Fruit fly (Drosophila melanogaster) whole organism, embryonic: Measurements from ENCODE around the gene CG3119.

Experiments
- Awh ChIP-seq: fragments of 200-800 bp; sonication (Bioruptor generic); IDR thresholded peaks from 2 replicates; pipeline ENCODE4, ENCODE4 v1.3.6; 2022; ENCODE audit warnings: missing biosample characterization, missing genetic modification characterization
- Bgb ChIP-seq: fragments of 200-800 bp; sonication (Bioruptor generic); IDR thresholded peaks from 2 replicates; pipeline ENCODE4 v1.3.6; 2022; ENCODE audit warnings: missing biosample characterization, missing genetic modification characterization; ENCODE audit not compliant: partially characterized antibody
- CG10209 ChIP-seq: fragments of 200-800 bp; sonication (Bioruptor generic); optimal IDR thresholded peaks from 3 replicates; lab custom pipeline; 2017; ENCODE audit warnings: missing biosample characterization, mild to moderate bottlenecking, missing genetic modification characterization, missing genetic modification reagents
- CG10366 ChIP-seq: fragments of 200-800 bp; sonication (Bioruptor generic); IDR thresholded peaks from 2 replicates; pipeline ENCODE4 v1.3.6; 2022; ENCODE audit warnings: missing biosample characterization, missing genetic modification characterization
- CG10431 ChIP-seq: fragments of 200-800 bp; sonication (Bioruptor generic); optimal IDR thresholded peaks from 3 replicates; lab custom pipeline; 2018; ENCODE audit warnings: missing biosample characterization, mild to moderate bottlenecking, missing genetic modification characterization
- CG10543 ChIP-seq: fragments of 200-800 bp; sonication (Bioruptor generic); optimal IDR thresholded peaks from 3 replicates; lab custom pipeline; 2017; ENCODE audit warnings: missing biosample characterization, mild to moderate bottlenecking, missing genetic modification characterization, moderate library complexity
- CG13287 ChIP-seq: fragments of 200-800 bp; sonication (Bioruptor generic); IDR thresholded peaks from 2 replicates; pipeline ENCODE4 v1.3.6; 2022; ENCODE audit warnings: missing biosample characterization, missing genetic modification characterization; ENCODE audit not compliant: partially characterized antibody
- CG15269 ChIP-seq: fragments of 200-800 bp; sonication (Bioruptor generic); optimal IDR thresholded peaks from 2 replicates; lab custom pipeline; 2018; ENCODE audit warnings: missing biosample characterization, mild to moderate bottlenecking, missing genetic modification characterization, moderate library complexity
- CG1602 ChIP-seq: fragments of 200-800 bp; sonication (Bioruptor generic); optimal IDR thresholded peaks from 3 replicates; lab custom pipeline; 2016; ENCODE audit warnings: missing biosample characterization, missing genetic modification characterization
- CG2120 ChIP-seq: fragments of 200-800 bp; sonication (Bioruptor generic); optimal IDR thresholded peaks from 3 replicates; lab custom pipeline; 2016; ENCODE audit warnings: missing biosample characterization, missing genetic modification characterization
- CG30403 ChIP-seq: fragments of 200-800 bp; sonication (Bioruptor generic); optimal IDR thresholded peaks from 3 replicates; lab custom pipeline; 2016; ENCODE audit warnings: missing biosample characterization, missing genetic modification characterization
- CG3163 ChIP-seq: fragments of 200-800 bp; sonication (Bioruptor generic); optimal IDR thresholded peaks from 3 replicates; lab custom pipeline; 2016; ENCODE audit warnings: missing biosample characterization, missing genetic modification characterization
- CG34422 ChIP-seq: fragments of 200-800 bp; sonication (Bioruptor generic); IDR thresholded peaks from 3 replicates; pipeline ENCODE4 v1.3.6; 2022; ENCODE audit warnings: missing biosample characterization, missing genetic modification characterization
- CG3995 ChIP-seq: fragments of 200-800 bp; sonication (Bioruptor generic); optimal IDR thresholded peaks from 3 replicates; lab custom pipeline; 2016; ENCODE audit warnings: missing biosample characterization, missing genetic modification characterization
- CG5180 ChIP-seq: fragments of 200-800 bp; sonication (Bioruptor generic); optimal IDR thresholded peaks from 3 replicates; lab custom pipeline; 2017; ENCODE audit warnings: missing biosample characterization, missing genetic modification characterization, mild to moderate bottlenecking, moderate library complexity, missing genetic modification reagents
- CG6254 ChIP-seq: fragments of 200-800 bp; sonication (Bioruptor generic); optimal IDR thresholded peaks from 3 replicates; lab custom pipeline; 2017; ENCODE audit warnings: mild to moderate bottlenecking, missing biosample characterization, missing genetic modification reagents, missing genetic modification characterization
- CG6683 ChIP-seq: fragments of 200-800 bp; sonication (Bioruptor generic); optimal IDR thresholded peaks from 2 replicates; lab custom pipeline; 2017; ENCODE audit warnings: missing biosample characterization, mild to moderate bottlenecking, missing genetic modification characterization, missing genetic modification reagents
- CG6854 ChIP-seq: fragments of 200-800 bp; sonication (Bioruptor generic); optimal IDR thresholded peaks from 3 replicates; lab custom pipeline; 2017; ENCODE audit warnings: missing biosample characterization, mild to moderate bottlenecking, missing genetic modification characterization
- CG7839 ChIP-seq: fragments of 200-800 bp; sonication (Bioruptor generic); optimal IDR thresholded peaks from 3 replicates; lab custom pipeline; 2018; ENCODE audit warnings: missing biosample characterization, mild to moderate bottlenecking, missing genetic modification characterization, moderate library complexity
- CG8089 ChIP-seq: fragments of 200-800 bp; sonication (Bioruptor generic); optimal IDR thresholded peaks from 3 replicates; lab custom pipeline; 2016; ENCODE audit warnings: missing biosample characterization, missing genetic modification characterization
- CG8290 ChIP-seq, 3 experiments: fragments of 200-800 bp; sonication (Bioruptor generic); optimal IDR thresholded peaks; 2 replicates each; lab custom pipeline; 2016 to 2019; ENCODE audit warnings: missing biosample characterization in 3 of 3, missing genetic modification characterization in 3 of 3, mild to moderate bottlenecking in 2 of 3, moderate library complexity in 1 of 3
- CG8765 ChIP-seq: fragments of 200-800 bp; sonication (Bioruptor generic); IDR thresholded peaks from 2 replicates; pipeline ENCODE4 v1.3.6; 2022; ENCODE audit warnings: missing biosample characterization, missing genetic modification characterization
- CkIIα-i1 ChIP-seq: fragments of 200-800 bp; sonication (Bioruptor generic); IDR thresholded peaks from 2 replicates; pipeline ENCODE4 v1.3.6; 2022; ENCODE audit warnings: missing biosample characterization, missing genetic modification characterization
- CoRest ChIP-seq: fragments of 200-800 bp; sonication (Bioruptor generic); optimal IDR thresholded peaks from 3 replicates; lab custom pipeline; 2018; ENCODE audit warnings: missing biosample characterization, mild to moderate bottlenecking, missing genetic modification characterization, moderate library complexity
- D ChIP-seq, 2 experiments: fragments of 200-800 bp in 1 of 2; fragments of >200 bp in 1 of 2; sonication (Bioruptor generic) in 1 of 2; optimal IDR thresholded peaks; 2 replicates in 1 of 2; 3 replicates in 1 of 2; lab custom pipeline; 2017; ENCODE audit warnings: mild to moderate bottlenecking in 1 of 2, missing biosample characterization in 1 of 2, missing genetic modification characterization in 1 of 2, missing genetic modification reagents in 1 of 2
- D19B ChIP-seq: fragments of 200-800 bp; sonication (Bioruptor generic); optimal IDR thresholded peaks from 2 replicates; lab custom pipeline; 2017; ENCODE audit warnings: missing biosample characterization, mild to moderate bottlenecking, missing genetic modification characterization
- Dip3 ChIP-seq: fragments of 200-800 bp; sonication (Bioruptor generic); optimal IDR thresholded peaks from 3 replicates; lab custom pipeline; 2016; ENCODE audit warnings: missing biosample characterization, missing genetic modification characterization
- HLH3B ChIP-seq: fragments of 200-800 bp; sonication (Bioruptor generic); IDR thresholded peaks from 2 replicates; pipeline ENCODE4 v1.3.6; 2022; ENCODE audit warnings: missing biosample characterization, missing genetic modification characterization
- HLH54F ChIP-seq: fragments of 200-800 bp; sonication (Bioruptor generic); optimal IDR thresholded peaks from 3 replicates; lab custom pipeline; 2016; ENCODE audit warnings: missing biosample characterization, missing genetic modification characterization
- Hr3 ChIP-seq: fragments of 200-800 bp; sonication (Bioruptor generic); optimal IDR thresholded peaks from 3 replicates; lab custom pipeline; 2016; ENCODE audit warnings: missing biosample characterization, missing genetic modification characterization
- Jarid2 ChIP-seq: fragments of 200-800 bp; sonication (Bioruptor generic); optimal IDR thresholded peaks from 3 replicates; lab custom pipeline; 2017; ENCODE audit warnings: mild to moderate bottlenecking, missing biosample characterization, missing genetic modification reagents, missing genetic modification characterization
- Med ChIP-seq: fragments of 200-800 bp; sonication (Bioruptor generic); peaks from one replicate; lab custom pipeline; 2016; ENCODE audit warnings: missing biosample characterization, missing genetic modification characterization, mild to moderate bottlenecking, inconsistent platforms, moderate library complexity
- NC2α ChIP-seq: fragments of 200-800 bp; sonication (Bioruptor generic); optimal IDR thresholded peaks from 2 replicates; lab custom pipeline; 2016; ENCODE audit warnings: missing biosample characterization, missing genetic modification characterization
- NfI ChIP-seq: fragments of 200-800 bp; sonication (Bioruptor generic); optimal IDR thresholded peaks from 3 replicates; lab custom pipeline; 2018; ENCODE audit warnings: missing biosample characterization, mild to moderate bottlenecking, missing genetic modification characterization, moderate library complexity
- PHDP ChIP-seq: fragments of 200-800 bp; sonication (Bioruptor generic); optimal IDR thresholded peaks from 3 replicates; lab custom pipeline; 2018; ENCODE audit warnings: missing biosample characterization, mild to moderate bottlenecking, missing genetic modification characterization, moderate library complexity
- Sox100B ChIP-seq: fragments of 200-800 bp; sonication (Bioruptor generic); optimal IDR thresholded peaks from 3 replicates; lab custom pipeline; 2018; ENCODE audit warnings: missing biosample characterization, mild to moderate bottlenecking, missing genetic modification characterization
- Vsx1 ChIP-seq: fragments of 200-800 bp; sonication (Bioruptor generic); optimal IDR thresholded peaks from 2 replicates; lab custom pipeline; 2017; ENCODE audit warnings: missing biosample characterization, mild to moderate bottlenecking, missing genetic modification characterization, missing genetic modification reagents
- chn ChIP-seq: fragments of 200-800 bp; sonication (Bioruptor generic); optimal IDR thresholded peaks from 2 replicates; lab custom pipeline; 2016; ENCODE audit warnings: missing biosample characterization, missing genetic modification characterization
- fru ChIP-seq: fragments of >200 bp; optimal IDR thresholded peaks from 2 replicates; lab custom pipeline; 2017
- ftz-f1 ChIP-seq: fragments of 200-800 bp; sonication (Bioruptor generic); optimal IDR thresholded peaks from 2 replicates; lab custom pipeline; 2016; ENCODE audit warnings: missing biosample characterization, missing genetic modification characterization
- fu2 ChIP-seq: fragments of 200-800 bp; sonication (Bioruptor generic); optimal IDR thresholded peaks from 2 replicates; lab custom pipeline; 2016; ENCODE audit warnings: missing biosample characterization, missing genetic modification characterization
- h ChIP-seq: fragments of >200 bp; optimal IDR thresholded peaks from 2 replicates; lab custom pipeline; 2017
- jing ChIP-seq: fragments of 200-800 bp; sonication (Bioruptor generic); optimal IDR thresholded peaks from 2 replicates; lab custom pipeline; 2018; ENCODE audit warnings: missing biosample characterization, mild to moderate bottlenecking, missing genetic modification characterization
- luna ChIP-seq: fragments of 200-800 bp; sonication (Bioruptor generic); optimal IDR thresholded peaks from 2 replicates; lab custom pipeline; 2016; ENCODE audit warnings: missing biosample characterization, missing genetic modification characterization
- nmo ChIP-seq: fragments of 200-800 bp; sonication (Bioruptor generic); optimal IDR thresholded peaks from 2 replicates; lab custom pipeline; 2018; ENCODE audit warnings: missing biosample characterization, mild to moderate bottlenecking, missing genetic modification characterization, moderate library complexity
- odd ChIP-seq: fragments of 200-800 bp; sonication (Bioruptor generic); optimal IDR thresholded peaks from 2 replicates; lab custom pipeline; 2017; ENCODE audit warnings: missing biosample characterization, mild to moderate bottlenecking, missing genetic modification characterization
- sim ChIP-seq: fragments of 200-800 bp; sonication (Bioruptor generic); IDR thresholded peaks from 2 replicates; pipeline ENCODE4 v1.3.6; 2022; ENCODE audit warnings: missing biosample characterization, missing genetic modification characterization
- slou ChIP-seq: fragments of 200-800 bp; sonication (Bioruptor generic); optimal IDR thresholded peaks from 3 replicates; lab custom pipeline; 2016; ENCODE audit warnings: missing biosample characterization, missing genetic modification characterization
- sr ChIP-seq: fragments of 200-800 bp; sonication (Bioruptor generic); IDR thresholded peaks from 3 replicates; pipeline ENCODE4 v1.3.6; 2022; ENCODE audit warnings: missing biosample characterization, missing genetic modification characterization
- z ChIP-seq: fragments of 200-800 bp; sonication (Bioruptor generic); IDR thresholded peaks from 3 replicates; pipeline ENCODE4 v1.3.6; 2022; ENCODE audit warnings: missing biosample characterization, missing genetic modification characterization

Gene CG3119

dm6 chr2L:2855204-2855768, 17.7 kb upstream of the CG3119 start (continued):
- TF ChIP-seq CG6254 (GFP tag; lab: Kevin White, UChicago) (no peak), sr (GFP tag; lab: Robert Waterston, UW) (0 out of 3 replicates have a peak, but pooled peaks have one; percentile 3), z (GFP tag; lab: Robert Waterston, UW) (0 out of 3 replicates have a peak, but pooled peaks have one; percentile 39), Awh (GFP tag; lab: Robert Waterston, UW) (no peak), HLH3B (no peak), CG10209 (GFP tag; lab: Kevin White, UChicago) (no peak), Med (GFP tag; lab: Kevin White, UChicago) (peak; percentile 16), ftz-f1 (GFP tag; lab: Kevin White, UChicago) (peak; percentile 71), CG3995 (GFP tag; lab: Kevin White, UChicago) (no peak), CkIIα-i1 (GFP tag; lab: Robert Waterston, UW) (no peak), slou (GFP tag; lab: Kevin White, UChicago) (no peak), CG6683 (no peak), Jarid2 (peak; percentile 59), CG8290 (GFP tag; optimal IDR thresholded peaks at IDR 0.05; lab: Kevin White, UChicago) (no peak), CG8290 (tag; optimal IDR thresholded peaks at IDR 0.05; lab: Kevin White, UChicago) (peak in 1 of 2 experiments; percentile 55), CG10366 (no peak), fu2 (no peak), CG15269 (tag; lab: Kevin White, UChicago) (no peak), CG13287 (GFP tag; lab: Robert Waterston, UW) (peak; percentile 5; the same call in 1 of the 2 replicates), CoRest (tag; lab: Kevin White, UChicago) (no peak), luna (GFP tag; lab: Kevin White, UChicago) (no peak), odd (no peak), CG5180 (GFP tag; lab: Kevin White, UChicago) (peak; percentile 50), chn (peak; percentile 0), nmo (GFP tag; lab: Kevin White, UChicago) (no peak), PHDP (tag; lab: Kevin White, UChicago) (no peak), NC2α (GFP tag; lab: Kevin White, UChicago) (no peak), CG6854 (GFP tag; lab: Kevin White, UChicago) (no peak), CG3163 (GFP tag; lab: Kevin White, UChicago) (no peak), NfI (GFP tag; lab: Kevin White, UChicago) (peak; percentile 2), CG34422 (peak; percentile 16; the same call in 1 of the 3 replicates), CG1602 (GFP tag; lab: Kevin White, UChicago) (no peak), Vsx1 (GFP tag; lab: Kevin White, UChicago) (no peak), CG8089 (GFP tag; lab: Kevin White, UChicago) (no peak), h (lab: Kevin White, UChicago) (no peak), CG10543 (GFP tag; lab: Kevin White, UChicago) (no peak), HLH54F (GFP tag; lab: Kevin White, UChicago) (no peak), Sox100B (GFP tag; lab: Kevin White, UChicago) (no peak), Dip3 (no peak), CG7839 (tag; lab: Kevin White, UChicago) (no peak), Bgb (GFP tag; lab: Robert Waterston, UW) (peak; percentile 41; the same call in 1 of the 2 replicates), CG10431 (GFP tag; lab: Kevin White, UChicago) (no peak), jing (GFP tag; lab: Kevin White, UChicago) (no peak), CG2120 (no peak), CG8765 (GFP tag; lab: Robert Waterston, UW) (no peak), D19B (GFP tag; lab: Kevin White, UChicago) (peak; percentile 5), sim (GFP tag; lab: Robert Waterston, UW) (peak; percentile 59; the same call in 1 of the 2 replicates), Hr3 (GFP tag; lab: Kevin White, UChicago) (no peak), CG30403 (GFP tag; lab: Kevin White, UChicago) (no peak), D (optimal IDR thresholded peaks at IDR 0.05; lab: Kevin White, UChicago) (no peak), D (GFP tag; optimal IDR thresholded peaks at IDR 0.05; lab: Kevin White, UChicago) (no peak), fru (lab: Kevin White, UChicago) (no peak)
